Worm (Caenorhabditis elegans) whole organism, late embryonic: ENCODE data around the gene tbc-16.

ENCODE experiments used
- ama-1 ChIP-seq: fragments of 150-350 bp; optimal IDR thresholded peaks from 2 replicates; lab custom pipeline; 2014
- ceh-9 ChIP-seq: sonication (generic microtip); optimal IDR thresholded peaks from 2 replicates; lab custom pipeline; 2016; ENCODE audit warnings: mild to moderate bottlenecking, missing genetic modification characterization, inconsistent platforms, missing compliant biosample characterization

- TF ChIP-seq ceh-9 (tag; lab: Kevin White, UChicago): no peak
- TF ChIP-seq ama-1: no peak
Observed at ce11 chrX:5901499-5901898, 4.4 kb downstream of the tbc-16 start.
